Fruit fly (Drosophila melanogaster): ENCODE data around the gene CG3552.
A peak's percentile ranks its signal among the peaks of the same experiment; 100 is the strongest.

CG3552 gene

dm6 chr3L:9467763-9468206 is 11.7 kb downstream of the CG3552 start (continued):
- TF ChIP-seq Opbp (GFP tag; IDR thresholded peaks at IDR 0.05; ENCODE audit: partially characterized antibody) (no peak), Blimp-1 (GFP tag; optimal IDR thresholded peaks at IDR 0.05) (no peak), CG15479 (GFP tag; optimal IDR thresholded peaks at IDR 0.05) (peak; percentile 36), CG18262 (tag; optimal IDR thresholded peaks at IDR 0.05) (no peak), Bgb (GFP tag; IDR thresholded peaks at IDR 0.05; ENCODE audit: partially characterized antibody) (no peak), CG10543 (GFP tag; optimal IDR thresholded peaks at IDR 0.05) (no peak), Dp (GFP tag; optimal IDR thresholded peaks at IDR 0.05) (no peak), B-H2 (GFP tag; optimal IDR thresholded peaks at IDR 0.05) (no peak), tll (GFP tag; optimal IDR thresholded peaks at IDR 0.05) (peak in 1 of 2 experiments; percentile 95), CG4360 (GFP tag; IDR thresholded peaks at IDR 0.05) (peak; percentile 88), CG18599 (GFP tag; optimal IDR thresholded peaks at IDR 0.05) (no peak), fd96Cb (tag; optimal IDR thresholded peaks at IDR 0.05) (no peak), CG32767 (GFP tag; IDR thresholded peaks at IDR 0.05) (no peak), CG6791 (GFP tag; IDR thresholded peaks at IDR 0.05; ENCODE audit: partially characterized antibody) (no peak), Tbp (GFP tag; optimal IDR thresholded peaks at IDR 0.05) (no peak), nom (GFP tag; optimal IDR thresholded peaks at IDR 0.05) (peak; percentile 87), sr (GFP tag; IDR thresholded peaks at IDR 0.05) (no peak; the same call in 2 of the 3 replicates), Med (GFP tag) (peak; percentile 70), ase (GFP tag; IDR thresholded peaks at IDR 0.05) (no peak), ci (GFP tag; IDR thresholded peaks at IDR 0.05) (no peak), Bteb2 (GFP tag; optimal IDR thresholded peaks at IDR 0.05) (no peak), CG6854 (GFP tag; optimal IDR thresholded peaks at IDR 0.05) (no peak), z (GFP tag; IDR thresholded peaks at IDR 0.05) (no peak), ken (GFP tag; IDR thresholded peaks at IDR 0.05) (no peak), E2f1 (GFP tag; IDR thresholded peaks at IDR 0.05) (no peak), en (GFP tag; optimal IDR thresholded peaks at IDR 0.05) (no peak), Hr51 (GFP tag; optimal IDR thresholded peaks at IDR 0.05) (peak in 1 of 2 experiments; percentile 43), dati (GFP tag; IDR thresholded peaks at IDR 0.05) (no peak), CG33557 (GFP tag; optimal IDR thresholded peaks at IDR 0.05) (no peak), Dek (tag; optimal IDR thresholded peaks at IDR 0.05) (no peak), CG30431 (GFP tag; optimal IDR thresholded peaks at IDR 0.05) (no peak), CG13287 (GFP tag; IDR thresholded peaks at IDR 0.05; ENCODE audit: partially characterized antibody) (no peak), sisA (GFP tag; IDR thresholded peaks at IDR 0.05) (no peak), CG14014 (GFP tag; IDR thresholded peaks at IDR 0.05) (no peak), CG11723 (GFP tag; optimal IDR thresholded peaks at IDR 0.05) (no peak), tgo (GFP tag; IDR thresholded peaks at IDR 0.05) (no peak), CG18764 (GFP tag; optimal IDR thresholded peaks at IDR 0.05) (no peak), Myb (GFP tag; optimal IDR thresholded peaks at IDR 0.05) (no peak), CG6689 (GFP tag; IDR thresholded peaks at IDR 0.05) (no peak), Vsx1 (GFP tag; optimal IDR thresholded peaks at IDR 0.05) (no peak), zen (tag; optimal IDR thresholded peaks at IDR 0.05) (peak; percentile 38), exex (tag; optimal IDR thresholded peaks at IDR 0.05) (no peak), CG2199 (GFP tag; IDR thresholded peaks at IDR 0.05) (no peak), fd102C (GFP tag; optimal IDR thresholded peaks at IDR 0.05) (peak; percentile 62), bsh (GFP tag; optimal IDR thresholded peaks at IDR 0.05) (peak in 1 of 2 experiments; percentile 59), CG10147 (GFP tag; optimal IDR thresholded peaks at IDR 0.05) (no peak), ac (GFP tag; optimal IDR thresholded peaks at IDR 0.05) (no peak), gsb-n (tag; optimal IDR thresholded peaks at IDR 0.05) (no peak), sqz (GFP tag; optimal IDR thresholded peaks at IDR 0.05) (peak; percentile 13), tx (GFP tag; optimal IDR thresholded peaks at IDR 0.05) (no peak)

All from whole organism, embryonic.